Worm (Caenorhabditis elegans): ENCODE measurements around the gene K06H7.8.

Gene K06H7.8

DNA sequence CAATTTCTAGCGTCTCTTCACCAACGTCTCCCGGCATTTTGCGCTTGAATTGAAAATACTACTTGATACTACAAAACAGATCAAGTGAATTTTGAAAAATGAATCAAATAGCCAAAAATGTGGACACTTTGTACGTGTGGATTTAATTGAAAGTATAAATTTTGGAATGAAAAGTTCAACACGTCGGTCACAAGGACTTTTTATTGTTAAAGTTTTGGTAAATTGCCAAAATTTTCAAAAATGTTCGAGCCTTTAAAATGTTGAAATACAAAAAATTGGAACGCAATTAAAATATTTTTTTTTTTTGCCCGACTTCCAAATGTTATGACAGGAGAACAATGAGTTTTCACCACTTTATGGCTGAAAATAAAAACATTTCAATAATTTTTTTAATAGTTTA is at the start of gene K06H7.8:
TSS of gene K06H7.8 (minus strand) at position 101 of the 400 bp plus-strand sequence.
- TF ChIP-seq lsy-2 (tag; optimal IDR thresholded peaks at IDR 0.05) (no peak), unc-30 (tag; optimal IDR thresholded peaks at IDR 0.05) (no peak), elt-2 (tag; optimal IDR thresholded peaks at IDR 0.05) (no peak)

DNA sequence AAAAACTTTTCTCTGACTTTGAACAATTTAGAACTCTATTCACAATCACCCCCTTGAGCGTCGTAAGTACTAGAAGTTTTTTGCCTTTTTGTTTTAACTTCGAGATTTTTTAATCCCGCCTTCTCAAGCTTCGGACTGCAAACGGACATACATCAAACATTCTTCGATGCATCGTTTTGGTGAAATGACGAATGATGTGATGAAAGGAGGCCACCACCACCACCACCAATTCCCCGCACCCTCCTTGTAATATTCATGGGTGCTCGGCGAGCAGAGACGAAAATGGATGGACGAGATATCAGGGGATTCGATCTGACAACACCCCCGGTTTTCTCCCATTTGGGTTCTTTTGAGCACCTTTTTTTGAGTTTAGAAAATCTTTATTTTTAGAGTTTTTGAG is 48.0 kb upstream of the K06H7.8 start:
- TF ChIP-seq fkh-8 (tag; optimal IDR thresholded peaks at IDR 0.05) (no peak), jun-1 (tag; optimal IDR thresholded peaks at IDR 0.05) (no peak), nhr-19 (GFP tag; conservative IDR thresholded peaks at IDR 0.05) (no peak), mab-9 (GFP tag; IDR thresholded peaks at IDR 0.05) (peak; percentile 86), nhr-76 (tag; optimal IDR thresholded peaks at IDR 0.05) (no peak)

DNA sequence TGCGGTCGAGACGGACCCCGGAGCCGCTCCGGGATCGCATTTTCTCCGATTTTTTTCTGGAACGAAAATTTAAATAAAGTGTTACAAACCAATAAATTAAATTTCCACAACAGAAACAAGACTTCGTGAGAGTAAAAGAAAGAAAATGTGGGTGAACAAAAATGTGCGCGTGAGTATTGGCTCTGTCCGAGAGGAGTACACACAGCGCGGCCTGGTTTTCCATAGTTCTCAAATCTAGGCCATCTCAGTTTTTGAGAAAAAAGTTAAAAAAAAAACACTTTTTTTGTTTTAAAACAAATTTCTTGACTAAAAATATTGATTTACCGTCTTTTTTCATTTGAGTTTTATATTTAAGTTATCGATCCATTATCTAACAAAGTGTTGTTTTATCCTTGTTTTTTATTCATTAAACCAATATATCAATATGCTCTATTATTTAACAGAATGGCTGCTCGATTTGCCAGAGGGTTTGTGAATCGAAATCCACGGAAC is 46.6 kb upstream of the K06H7.8 start, which contains the start of the genes C14B9.8 and mrpl-18:
TSS of gene C14B9.8 (minus strand) at position 56 of the 492 bp plus-strand sequence.
TSS of gene mrpl-18 (plus strand) at position 442 of the 492 bp plus-strand sequence.
- peak; percentile 6 for TF ChIP-seq zip-4 (GFP tag; optimal IDR thresholded peaks at IDR 0.05)
- TF ChIP-seq alr-1 (tag; optimal IDR thresholded peaks at IDR 0.05; ENCODE audit: borderline replicate concordance) = no peak
- TF ChIP-seq mep-1 (tag; optimal IDR thresholded peaks at IDR 0.05) = peak; percentile 73
- TF ChIP-seq mef-2 (tag; optimal IDR thresholded peaks at IDR 0.05) = no peak
- TF ChIP-seq mdl-1 (tag; optimal IDR thresholded peaks at IDR 0.05) = peak in 1 of 2 experiments; percentile 54
- peak; percentile 61 for TF ChIP-seq unc-98 (GFP tag; IDR thresholded peaks at IDR 0.05)
- peak; percentile 22 for TF ChIP-seq aly-2 (tag; optimal IDR thresholded peaks at IDR 0.05)
- no peak for TF ChIP-seq ets-5 (GFP tag; IDR thresholded peaks at IDR 0.05)
- peak; percentile 81 for TF ChIP-seq egl-13 (tag; optimal IDR thresholded peaks at IDR 0.05)
- no peak for TF ChIP-seq nhr-76 (tag; optimal IDR thresholded peaks at IDR 0.05)
- TF ChIP-seq lsy-2 (tag; optimal IDR thresholded peaks at IDR 0.05) = peak; percentile 78 to 82
- no peak for TF ChIP-seq blmp-1 (tag; optimal IDR thresholded peaks at IDR 0.05)
- peak in 2 of 6 experiments; percentile 20 to 43 for TF ChIP-seq elt-3 (tag; optimal IDR thresholded peaks at IDR 0.05)
- no peak for TF ChIP-seq unc-130 (tag; optimal IDR thresholded peaks at IDR 0.05)
- peak; percentile 43 for TF ChIP-seq F16B12.6 (tag; optimal IDR thresholded peaks at IDR 0.05)
- no peak for TF ChIP-seq vab-15 (tag; optimal IDR thresholded peaks at IDR 0.05)
- TF ChIP-seq snpc-4 (tag; optimal IDR thresholded peaks at IDR 0.05) = peak; percentile 47
- no peak for TF ChIP-seq nhr-12 (tag; optimal IDR thresholded peaks at IDR 0.05)
- TF ChIP-seq elt-2 (tag; optimal IDR thresholded peaks at IDR 0.05) = peak; percentile 47
- peak; percentile 95 for TF ChIP-seq lir-3 (tag; optimal IDR thresholded peaks at IDR 0.05; ENCODE audit: poor library complexity)
- no peak for TF ChIP-seq hpl-2 (GFP tag; optimal IDR thresholded peaks at IDR 0.05)
- TF ChIP-seq lin-13 (GFP tag; optimal IDR thresholded peaks at IDR 0.05) = peak; percentile 50
- TF ChIP-seq tlp-1 (tag; optimal IDR thresholded peaks at IDR 0.05) = no peak
- TF ChIP-seq skn-1 (tag; optimal IDR thresholded peaks at IDR 0.05) = peak; percentile 13
- TF ChIP-seq hlh-17 (GFP tag; optimal IDR thresholded peaks at IDR 0.05; ENCODE audit: borderline replicate concordance) = no peak
- TF ChIP-seq fkh-4 (tag; optimal IDR thresholded peaks at IDR 0.05; ENCODE audit: borderline replicate concordance) = peak; percentile 89
- TF ChIP-seq dpl-1 (GFP tag; optimal IDR thresholded peaks at IDR 0.05) = peak; percentile 54 to 71 (median 69)
- TF ChIP-seq nhr-11 (tag; optimal IDR thresholded peaks at IDR 0.05) = no peak
- TF ChIP-seq C34B4.2 (tag; optimal IDR thresholded peaks at IDR 0.05) = peak; percentile 33
- TF ChIP-seq C16A3.4 (tag; optimal IDR thresholded peaks at IDR 0.05) = peak; percentile 29
- TF ChIP-seq grh-1 (GFP tag; IDR thresholded peaks at IDR 0.05) = peak; percentile 59
- peak; percentile 69 to 73 for TF ChIP-seq efl-1 (optimal IDR thresholded peaks at IDR 0.05)
- peak; percentile 66 to 97 for TF ChIP-seq efl-1 (GFP tag; optimal IDR thresholded peaks at IDR 0.05 in 1 of 2)
- TF ChIP-seq pag-3 (tag; optimal IDR thresholded peaks at IDR 0.05; ENCODE audit: borderline replicate concordance, insufficient read depth) = no peak
- no peak for TF ChIP-seq ces-1 (GFP tag; optimal IDR thresholded peaks at IDR 0.05)
- TF ChIP-seq fkh-10 (GFP tag; optimal IDR thresholded peaks at IDR 0.05) = no peak
- TF ChIP-seq ceh-90 (tag; optimal IDR thresholded peaks at IDR 0.05) = peak; percentile 93
- peak; percentile 89 for TF ChIP-seq nhr-90 (tag; optimal IDR thresholded peaks at IDR 0.05; ENCODE audit: poor library complexity)
- peak; percentile 48 for TF ChIP-seq lin-15B (tag; optimal IDR thresholded peaks at IDR 0.05)
- TF ChIP-seq swsn-7 (tag; optimal IDR thresholded peaks at IDR 0.05) = peak; percentile 69
- peak; percentile 73 for TF ChIP-seq fkh-8 (tag; optimal IDR thresholded peaks at IDR 0.05)
- peak; percentile 94 for TF ChIP-seq irx-1 (tag; optimal IDR thresholded peaks at IDR 0.05)
- no peak for TF ChIP-seq ceh-8 (GFP tag; optimal IDR thresholded peaks at IDR 0.05)
- no peak for TF ChIP-seq zag-1 (tag; optimal IDR thresholded peaks at IDR 0.05)
